Fruit fly (Drosophila melanogaster): ENCODE data around the gene CG7950.

The CG7950 gene

dm6 chr3R:30102806-30103619 lies 46.4 kb downstream of the CG7950 start (continued):
- no peak for TF ChIP-seq dmrt11E (tag; optimal IDR thresholded peaks at IDR 0.05)
- no peak for TF ChIP-seq pzg (GFP tag; optimal IDR thresholded peaks at IDR 0.05)
- TF ChIP-seq sim (GFP tag; IDR thresholded peaks at IDR 0.05): no peak
- no peak for TF ChIP-seq CG12299 (tag; optimal IDR thresholded peaks at IDR 0.05)
- no peak for TF ChIP-seq CG15269 (tag; optimal IDR thresholded peaks at IDR 0.05)
- TF ChIP-seq CG16779 (GFP tag; IDR thresholded peaks at IDR 0.05): 0 out of 2 replicates have a peak, but pooled peaks have one; percentile 43
- no peak for TF ChIP-seq peb (GFP tag; IDR thresholded peaks at IDR 0.05)
- no peak for TF ChIP-seq Sox102F (GFP tag; optimal IDR thresholded peaks at IDR 0.05)
- peak; percentile 27 for TF ChIP-seq CG4328 (GFP tag; optimal IDR thresholded peaks at IDR 0.05)
- 0 out of 2 replicates have a peak, but pooled peaks have one; percentile 17 for TF ChIP-seq Drgx (GFP tag; IDR thresholded peaks at IDR 0.05)
- no peak for TF ChIP-seq org-1 (GFP tag; optimal IDR thresholded peaks at IDR 0.05)
- TF ChIP-seq Dip3 (GFP tag; optimal IDR thresholded peaks at IDR 0.05): no peak
- TF ChIP-seq ken (GFP tag; IDR thresholded peaks at IDR 0.05): 0 out of 3 replicates have a peak, but pooled peaks have one; percentile 9
- TF ChIP-seq CG34422 (GFP tag; IDR thresholded peaks at IDR 0.05): no peak
- TF ChIP-seq slbo (GFP tag; IDR thresholded peaks at IDR 0.05): no peak
- no peak for TF ChIP-seq CG14860 (GFP tag; IDR thresholded peaks at IDR 0.05; ENCODE audit: partially characterized antibody)
- TF ChIP-seq ci (GFP tag; IDR thresholded peaks at IDR 0.05): peak; percentile 60; the same call in 1 of the 3 replicates
- no peak for TF ChIP-seq fu2 (GFP tag; optimal IDR thresholded peaks at IDR 0.05)
- TF ChIP-seq p53 (GFP tag; optimal IDR thresholded peaks at IDR 0.05): no peak
- peak; percentile 100 for TF ChIP-seq CG7987 (GFP tag; optimal IDR thresholded peaks at IDR 0.05)
- no peak for TF ChIP-seq CG13424 (tag; optimal IDR thresholded peaks at IDR 0.05)
- TF ChIP-seq CG30403 (GFP tag; optimal IDR thresholded peaks at IDR 0.05): no peak
- no peak for TF ChIP-seq CG8765 (GFP tag; IDR thresholded peaks at IDR 0.05)
- no peak for TF ChIP-seq bowl (GFP tag; IDR thresholded peaks at IDR 0.05)
- no peak for TF ChIP-seq rib (GFP tag; IDR thresholded peaks at IDR 0.05)
- no peak for TF ChIP-seq insv (GFP tag; optimal IDR thresholded peaks at IDR 0.05)
- TF ChIP-seq CG32767 (GFP tag; IDR thresholded peaks at IDR 0.05): no peak
- TF ChIP-seq Sry-β (GFP tag; optimal IDR thresholded peaks at IDR 0.05): no peak
- no peak for TF ChIP-seq ssp (GFP tag; IDR thresholded peaks at IDR 0.05)
- no peak for TF ChIP-seq gfzf (GFP tag; optimal IDR thresholded peaks at IDR 0.05)
- no peak for TF ChIP-seq CG33557 (GFP tag; optimal IDR thresholded peaks at IDR 0.05)
- TF ChIP-seq pho (GFP tag; optimal IDR thresholded peaks at IDR 0.05): no peak
- no peak for TF ChIP-seq zfh1 (GFP tag; IDR thresholded peaks at IDR 0.05)
- TF ChIP-seq HmgD (GFP tag; optimal IDR thresholded peaks at IDR 0.05): no peak
- no peak for TF ChIP-seq CG16813 (GFP tag; IDR thresholded peaks at IDR 0.05; ENCODE audit: partially characterized antibody)
- no peak for TF ChIP-seq gro (GFP tag; optimal IDR thresholded peaks at IDR 0.05)
- no peak for TF ChIP-seq CG2889 (GFP tag; IDR thresholded peaks at IDR 0.05)
- TF ChIP-seq ems (GFP tag; optimal IDR thresholded peaks at IDR 0.05): no peak
- TF ChIP-seq CG3065 (GFP tag; optimal IDR thresholded peaks at IDR 0.05): no peak
- no peak for TF ChIP-seq CG17328 (GFP tag; IDR thresholded peaks at IDR 0.05)
- no peak for TF ChIP-seq inv (GFP tag; IDR thresholded peaks at IDR 0.05; ENCODE audit: partially characterized antibody)
- no peak for TF ChIP-seq CG7745 (tag; optimal IDR thresholded peaks at IDR 0.05)
- TF ChIP-seq sima (GFP tag; optimal IDR thresholded peaks at IDR 0.05): no peak
- no peak for TF ChIP-seq slou (GFP tag; optimal IDR thresholded peaks at IDR 0.05)
- no peak for TF ChIP-seq CG9609 (GFP tag; optimal IDR thresholded peaks at IDR 0.05)
- no peak for TF ChIP-seq sob (GFP tag; IDR thresholded peaks at IDR 0.05)
- TF ChIP-seq CG2116 (GFP tag; optimal IDR thresholded peaks at IDR 0.05): no peak
- TF ChIP-seq maf-S (GFP tag; optimal IDR thresholded peaks at IDR 0.05): no peak
- no peak for TF ChIP-seq fd96Cb (tag; optimal IDR thresholded peaks at IDR 0.05)
- TF ChIP-seq nau (GFP tag; optimal IDR thresholded peaks at IDR 0.05): no peak
